Fruit fly (Drosophila melanogaster) whole organism, embryonic: ENCODE results near the gene CG18081.

ENCODE experiments used
- Atf6 ChIP-seq: fragments of 200-800 bp; sonication (Bioruptor generic); IDR thresholded peaks from 2 replicates; pipeline ENCODE4 v1.3.6; 2022; ENCODE audit warnings: missing biosample characterization, missing genetic modification characterization
- B-H2 ChIP-seq: fragments of 200-800 bp; sonication (Bioruptor generic); optimal IDR thresholded peaks from 2 replicates; lab custom pipeline; 2018; ENCODE audit warnings: missing biosample characterization, mild to moderate bottlenecking, missing genetic modification characterization
- Bgb ChIP-seq: fragments of 200-800 bp; sonication (Bioruptor generic); IDR thresholded peaks from 2 replicates; pipeline ENCODE4 v1.3.6; 2022; ENCODE audit warnings: missing biosample characterization, missing genetic modification characterization; ENCODE audit not compliant: partially characterized antibody
- CG10321 ChIP-seq: fragments of 200-800 bp; sonication (Bioruptor generic); IDR thresholded peaks from 2 replicates; pipeline ENCODE4 v1.3.6; 2022; ENCODE audit warnings: missing biosample characterization, missing genetic modification characterization
- CG10565 ChIP-seq: fragments of 200-800 bp; sonication (Bioruptor generic); optimal IDR thresholded peaks from 3 replicates; lab custom pipeline; 2016; ENCODE audit warnings: missing biosample characterization, mild to moderate bottlenecking, missing genetic modification characterization
- CG10654 ChIP-seq: fragments of 200-800 bp; sonication (Bioruptor generic); optimal IDR thresholded peaks from 2 replicates; lab custom pipeline; 2016; ENCODE audit warnings: missing biosample characterization, missing genetic modification characterization
- CG11093 ChIP-seq: fragments of 200-800 bp; sonication (Bioruptor generic); IDR thresholded peaks from 3 replicates; pipeline ENCODE4 v1.3.6; 2022; ENCODE audit warnings: missing biosample characterization, missing genetic modification characterization
- CG12219 ChIP-seq: fragments of 200-800 bp; sonication (Bioruptor generic); optimal IDR thresholded peaks from 3 replicates; lab custom pipeline; 2018; ENCODE audit warnings: missing biosample characterization, mild to moderate bottlenecking, missing genetic modification characterization
- CG14441 ChIP-seq: fragments of 200-800 bp; sonication (Bioruptor generic); IDR thresholded peaks from 2 replicates; pipeline ENCODE4 v1.3.6; 2022; ENCODE audit warnings: missing biosample characterization, missing genetic modification characterization
- CG1647 ChIP-seq: fragments of 200-800 bp; sonication (Bioruptor generic); optimal IDR thresholded peaks from 3 replicates; lab custom pipeline; 2016; ENCODE audit warnings: missing biosample characterization, missing genetic modification characterization
- CG16813 ChIP-seq: fragments of 200-800 bp; sonication (Bioruptor generic); IDR thresholded peaks from 3 replicates; pipeline ENCODE4 v1.3.6; 2022; ENCODE audit warnings: missing biosample characterization, missing genetic modification characterization; ENCODE audit not compliant: partially characterized antibody
- CG17186 ChIP-seq: fragments of 200-800 bp; sonication (Bioruptor generic); optimal IDR thresholded peaks from 3 replicates; lab custom pipeline; 2017; ENCODE audit warnings: missing biosample characterization, missing genetic modification reagents, missing genetic modification characterization
- CG17912 ChIP-seq: fragments of 200-800 bp; sonication (Bioruptor generic); optimal IDR thresholded peaks from 2 replicates; lab custom pipeline; 2018; ENCODE audit warnings: missing biosample characterization, mild to moderate bottlenecking, missing genetic modification characterization
- CG2712 ChIP-seq: fragments of 200-800 bp; optimal IDR thresholded peaks from 3 replicates; lab custom pipeline; 2019; ENCODE audit warnings: missing biosample characterization, mild to moderate bottlenecking, missing genetic modification characterization, moderate library complexity
- CG30431 ChIP-seq: fragments of 200-800 bp; sonication (Bioruptor generic); optimal IDR thresholded peaks from 2 replicates; lab custom pipeline; 2017; ENCODE audit warnings: missing biosample characterization, missing genetic modification characterization
- CG31441 ChIP-seq: fragments of 200-800 bp; sonication (Bioruptor generic); IDR thresholded peaks from 2 replicates; pipeline ENCODE4 v1.3.6; 2022; ENCODE audit warnings: missing biosample characterization, missing genetic modification characterization
- CG3281 ChIP-seq: fragments of 200-800 bp; sonication (Bioruptor generic); optimal IDR thresholded peaks from 3 replicates; lab custom pipeline; 2017; ENCODE audit warnings: missing biosample characterization, mild to moderate bottlenecking, missing genetic modification characterization
- CG6683 ChIP-seq: fragments of 200-800 bp; sonication (Bioruptor generic); optimal IDR thresholded peaks from 2 replicates; lab custom pipeline; 2017; ENCODE audit warnings: missing biosample characterization, mild to moderate bottlenecking, missing genetic modification characterization, missing genetic modification reagents
- CG9817 ChIP-seq: fragments of 200-800 bp; sonication (Bioruptor generic); optimal IDR thresholded peaks from 2 replicates; lab custom pipeline; 2018; ENCODE audit warnings: missing biosample characterization, mild to moderate bottlenecking, missing genetic modification characterization, moderate library complexity
- CG9932 ChIP-seq: fragments of 200-800 bp; sonication (Bioruptor generic); IDR thresholded peaks from 2 replicates; pipeline ENCODE4 v1.3.6; 2022; ENCODE audit warnings: missing biosample characterization, missing genetic modification characterization
- GATAe ChIP-seq: fragments of 200-800 bp; sonication (Bioruptor generic); conservative IDR thresholded peaks from 2 replicates; pipeline ENCODE4 v1.3.6; 2022; ENCODE audit warnings: missing biosample characterization, missing genetic modification characterization
- Hr39 ChIP-seq: fragments of >200 bp; optimal IDR thresholded peaks from 2 replicates; lab custom pipeline; 2017
- Hsf ChIP-seq: fragments of 200-800 bp; sonication (Bioruptor generic); optimal IDR thresholded peaks from 3 replicates; lab custom pipeline; 2016; ENCODE audit warnings: missing biosample characterization, missing genetic modification characterization
- Jarid2 ChIP-seq: fragments of 200-800 bp; sonication (Bioruptor generic); optimal IDR thresholded peaks from 3 replicates; lab custom pipeline; 2017; ENCODE audit warnings: mild to moderate bottlenecking, missing biosample characterization, missing genetic modification reagents, missing genetic modification characterization
- Kr ChIP-seq: fragments of 200-800 bp; sonication (Bioruptor generic); optimal IDR thresholded peaks from 2 replicates; lab custom pipeline; 2017; ENCODE audit warnings: missing biosample characterization, mild to moderate bottlenecking, missing genetic modification characterization
- Nf-YA ChIP-seq: fragments of 200-800 bp; sonication (Bioruptor generic); IDR thresholded peaks from 2 replicates; pipeline ENCODE4 v1.3.6; 2022; ENCODE audit warnings: missing biosample characterization, missing genetic modification characterization
- Oli ChIP-seq: fragments of 200-800 bp; sonication (Bioruptor generic); optimal IDR thresholded peaks from 2 replicates; lab custom pipeline; 2018; ENCODE audit warnings: missing biosample characterization, mild to moderate bottlenecking, missing genetic modification characterization, moderate library complexity
- Optix ChIP-seq: fragments of 200-800 bp; sonication (Bioruptor generic); IDR thresholded peaks from 3 replicates; pipeline ENCODE4 v1.3.6; 2022; ENCODE audit warnings: missing biosample characterization, missing genetic modification characterization
- Ravus ChIP-seq: fragments of 200-800 bp; sonication (Bioruptor generic); IDR thresholded peaks from 2 replicates; pipeline ENCODE4 v1.3.6; 2022; ENCODE audit warnings: missing biosample characterization, missing genetic modification characterization
- Scr ChIP-seq: fragments of 200-800 bp; sonication (Bioruptor generic); IDR thresholded peaks from 2 replicates; pipeline ENCODE4 v1.3.6; 2022; ENCODE audit warnings: missing biosample characterization, missing genetic modification characterization; ENCODE audit not compliant: partially characterized antibody
- Tbp ChIP-seq: fragments of >200 bp; optimal IDR thresholded peaks from 2 replicates; lab custom pipeline; 2018; ENCODE audit warnings: missing biosample characterization, missing genetic modification characterization
- cad ChIP-seq: fragments of >200 bp; optimal IDR thresholded peaks from 2 replicates; lab custom pipeline; 2017; ENCODE audit warnings: missing biosample characterization, missing genetic modification characterization
- corto ChIP-seq: fragments of 200-800 bp; sonication (Bioruptor generic); optimal IDR thresholded peaks from 2 replicates; lab custom pipeline; 2016; ENCODE audit warnings: missing biosample characterization, mild to moderate bottlenecking, missing genetic modification characterization, moderate library complexity
- danr ChIP-seq: fragments of 200-800 bp; sonication (Bioruptor generic); IDR thresholded peaks from 2 replicates; pipeline ENCODE4 v1.3.6; 2022; ENCODE audit warnings: missing biosample characterization, missing genetic modification characterization
- esg ChIP-seq: fragments of 200-800 bp; sonication (Bioruptor generic); conservative IDR thresholded peaks from 2 replicates; pipeline ENCODE4 v1.3.6; 2022; ENCODE audit warnings: missing biosample characterization, missing genetic modification characterization
- fd102C ChIP-seq: fragments of 200-800 bp; sonication (Bioruptor generic); optimal IDR thresholded peaks from 2 replicates; lab custom pipeline; 2018; ENCODE audit warnings: missing biosample characterization, mild to moderate bottlenecking, missing genetic modification characterization, moderate library complexity
- gfzf ChIP-seq: fragments of 200-800 bp; sonication (Bioruptor generic); optimal IDR thresholded peaks from 2 replicates; lab custom pipeline; 2016; ENCODE audit warnings: missing biosample characterization, mild to moderate bottlenecking, missing genetic modification characterization, moderate library complexity
- gro ChIP-seq: fragments of 200-800 bp; sonication (Bioruptor generic); optimal IDR thresholded peaks from 2 replicates; lab custom pipeline; 2016; ENCODE audit warnings: missing biosample characterization, missing genetic modification characterization
- gsb ChIP-seq: fragments of 200-800 bp; sonication (Bioruptor generic); IDR thresholded peaks from 2 replicates; pipeline ENCODE4 v1.3.6; 2022; ENCODE audit warnings: missing biosample characterization, missing genetic modification characterization
- gsb-n ChIP-seq: fragments of 200-800 bp; sonication (Bioruptor generic); optimal IDR thresholded peaks from 3 replicates; lab custom pipeline; 2018; ENCODE audit warnings: missing biosample characterization, mild to moderate bottlenecking, missing genetic modification characterization
- hbn ChIP-seq: fragments of 200-800 bp; sonication (Bioruptor generic); IDR thresholded peaks from 2 replicates; pipeline ENCODE4 v1.3.6; 2022; ENCODE audit warnings: missing biosample characterization, missing genetic modification characterization; ENCODE audit not compliant: partially characterized antibody
- kah ChIP-seq: fragments of 200-800 bp; sonication (Bioruptor generic); optimal IDR thresholded peaks from 2 replicates; lab custom pipeline; 2018; ENCODE audit warnings: missing biosample characterization, mild to moderate bottlenecking, missing genetic modification characterization
- lilli ChIP-seq: fragments of 200-800 bp; sonication (Bioruptor generic); optimal IDR thresholded peaks from 3 replicates; lab custom pipeline; 2016; ENCODE audit warnings: missing biosample characterization, missing genetic modification characterization
- scrt ChIP-seq: fragments of 200-800 bp; sonication (Bioruptor generic); optimal IDR thresholded peaks from 2 replicates; lab custom pipeline; 2018; ENCODE audit warnings: missing biosample characterization, mild to moderate bottlenecking, missing genetic modification characterization, moderate library complexity
- shn ChIP-seq: fragments of 200-800 bp; sonication (Bioruptor generic); optimal IDR thresholded peaks from 3 replicates; lab custom pipeline; 2016; ENCODE audit warnings: missing biosample characterization, missing genetic modification characterization
- tio ChIP-seq: fragments of 200-800 bp; sonication (Bioruptor generic); optimal IDR thresholded peaks from 2 replicates; lab custom pipeline; 2017; ENCODE audit warnings: missing biosample characterization, missing genetic modification characterization, inconsistent platforms
- ttk ChIP-seq: fragments of 200-800 bp; sonication (Bioruptor generic); IDR thresholded peaks from 2 replicates; pipeline ENCODE4 v2.1.2; 2022; ENCODE audit warnings: missing biosample characterization, missing genetic modification characterization
- twi ChIP-seq: fragments of 200-800 bp; optimal IDR thresholded peaks from 2 replicates; lab custom pipeline; 2019; ENCODE audit warnings: missing biosample characterization, mild to moderate bottlenecking, missing genetic modification characterization, moderate library complexity
- unc-4 ChIP-seq: fragments of 200-800 bp; sonication (Bioruptor generic); IDR thresholded peaks from 2 replicates; pipeline ENCODE4 v1.3.6; 2022; ENCODE audit warnings: missing biosample characterization, missing genetic modification characterization; ENCODE audit not compliant: partially characterized antibody
- wdn ChIP-seq: fragments of 200-800 bp; sonication (Bioruptor generic); IDR thresholded peaks from 2 replicates; pipeline ENCODE4 v1.3.6; 2022; ENCODE audit warnings: missing biosample characterization, missing genetic modification characterization

Gene CG18081

dm6 chr3L:15826985-15827635, 8.1 kb downstream of the CG18081 start (continued):
- TF ChIP-seq twi (peak; percentile 50), Tbp (GFP tag; lab: Kevin White, UChicago) (no peak), Optix (GFP tag; lab: Robert Waterston, UW) (no peak), gsb-n (peak; percentile 24), CG3281 (peak; percentile 93), CG2712 (tag; lab: Kevin White, UChicago) (peak; percentile 85), Scr (GFP tag; lab: Robert Waterston, UW) (peak; percentile 10; the same call in 1 of the 2 replicates), Atf6 (GFP tag; lab: Robert Waterston, UW) (peak; percentile 62), Bgb (GFP tag; lab: Robert Waterston, UW) (no peak; the same call in 1 of the 2 replicates), CG9817 (tag; lab: Kevin White, UChicago) (peak; percentile 78), GATAe (GFP tag; lab: Robert Waterston, UW) (no peak), CG17186 (GFP tag; lab: Kevin White, UChicago) (no peak), CG30431 (GFP tag; lab: Kevin White, UChicago) (no peak), CG10321 (GFP tag; lab: Robert Waterston, UW) (no peak), CG10565 (GFP tag; lab: Kevin White, UChicago) (no peak), B-H2 (GFP tag; lab: Kevin White, UChicago) (peak; percentile 90), unc-4 (GFP tag; lab: Robert Waterston, UW) (0 out of 2 replicates have a peak, but pooled peaks have one; percentile 18), wdn (GFP tag; lab: Robert Waterston, UW) (0 out of 2 replicates have a peak, but pooled peaks have one; percentile 3), kah (peak; percentile 55), CG31441 (GFP tag; lab: Robert Waterston, UW) (peak; percentile 82), ttk (GFP tag; lab: Robert Waterston, UW) (no peak), Ravus (no peak), Kr (no peak), gro (peak; percentile 74), CG1647 (GFP tag; lab: Kevin White, UChicago) (peak; percentile 3), CG14441 (GFP tag; lab: Robert Waterston, UW) (peak; percentile 68), Hsf (GFP tag; lab: Kevin White, UChicago) (peak; percentile 40), hbn (GFP tag; lab: Robert Waterston, UW) (peak; percentile 8; the same call in 1 of the 2 replicates), scrt (GFP tag; lab: Kevin White, UChicago) (peak; percentile 71), CG10654 (GFP tag; lab: Kevin White, UChicago) (peak; percentile 34), gfzf (GFP tag; lab: Kevin White, UChicago) (no peak), CG16813 (GFP tag; lab: Robert Waterston, UW) (no peak), Jarid2 (no peak), shn (GFP tag; lab: Kevin White, UChicago) (peak; percentile 49), corto (GFP tag; lab: Kevin White, UChicago) (no peak), danr (GFP tag; lab: Robert Waterston, UW) (0 out of 2 replicates have a peak, but pooled peaks have one; percentile 24), fd102C (GFP tag; lab: Kevin White, UChicago) (no peak), lilli (GFP tag; lab: Kevin White, UChicago) (peak; percentile 73), Hr39 (lab: Kevin White, UChicago) (no peak), CG12219 (GFP tag; lab: Kevin White, UChicago) (peak; percentile 60), Nf-YA (GFP tag; lab: Robert Waterston, UW) (no peak), CG11093 (GFP tag; lab: Robert Waterston, UW) (no peak), CG9932 (GFP tag; lab: Robert Waterston, UW) (no peak; the same call in none of the 2 replicates), CG6683 (peak; percentile 74), Oli (peak; percentile 84), gsb (peak; percentile 53), CG17912 (GFP tag; lab: Kevin White, UChicago) (no peak), tio (peak; percentile 73), cad (GFP tag; lab: Kevin White, UChicago) (no peak), esg (GFP tag; lab: Robert Waterston, UW) (peak; percentile 49; the same call in 1 of the 2 replicates)
